Worm (Caenorhabditis elegans) whole organism, L1 larva: Measurements from ENCODE around the gene clec-84.
"Not testable (repeated sequence)": the region's sequence is repeated elsewhere in the genome, so short reads cannot be mapped to it uniquely, and the experiment has no call there.

Experiments
- C34B4.2 ChIP-seq: sonication (generic microtip); optimal IDR thresholded peaks from 2 replicates; lab custom pipeline; 2017; ENCODE audit warnings: mild to moderate bottlenecking, missing genetic modification characterization, missing compliant biosample characterization
- aha-1 ChIP-seq: fragments of 150-350 bp; optimal IDR thresholded peaks from 2 replicates; lab custom pipeline; 2014; ENCODE audit warnings: missing biosample characterization, missing genetic modification characterization
- alr-1 ChIP-seq: fragments of 200-800 bp; sonication (Bioruptor generic); optimal IDR thresholded peaks from 2 replicates; lab custom pipeline; 2018; ENCODE audit warnings: borderline replicate concordance, mild to moderate bottlenecking, missing genetic modification characterization, missing compliant biosample characterization
- blmp-1 ChIP-seq: fragments of 150-350 bp; optimal IDR thresholded peaks from 2 replicates; lab custom pipeline; 2014; ENCODE audit warnings: missing biosample characterization, missing genetic modification characterization
- ceh-63 ChIP-seq: fragments of 200-800 bp; sonication (Bioruptor generic); optimal IDR thresholded peaks from 2 replicates; lab custom pipeline; 2018; ENCODE audit warnings: mild to moderate bottlenecking, missing genetic modification characterization, missing compliant biosample characterization
- ceh-8 ChIP-seq: fragments of 200-800 bp; sonication (Bioruptor generic); optimal IDR thresholded peaks from 2 replicates; lab custom pipeline; 2018; ENCODE audit warnings: mild to moderate bottlenecking, missing genetic modification characterization, moderate library complexity, missing compliant biosample characterization
- ceh-88 ChIP-seq: fragments of 200-800 bp; sonication (Bioruptor generic); IDR thresholded peaks from 2 replicates; pipeline ENCODE4 v1.3.6; 2022; ENCODE audit warnings: missing genetic modification characterization, missing compliant biosample characterization
- efl-1 ChIP-seq, 4 experiments: fragments of 150-350 bp; optimal IDR thresholded peaks in 3 of 4; peaks in 1 of 4; 1 replicate in 1 of 4; 2 replicates in 3 of 4; lab custom pipeline; 2014; ENCODE audit warnings: missing biosample characterization in 2 of 4, missing genetic modification characterization in 2 of 4, missing genetic modification reagents in 2 of 4
- egl-27 ChIP-seq, 2 experiments: fragments of 150-350 bp in 1 of 2; sonication (generic microtip); optimal IDR thresholded peaks; 3 replicates each; lab custom pipeline; 2017 to 2018; ENCODE audit warnings: missing biosample characterization in 2 of 2, missing genetic modification characterization in 2 of 2, missing genetic modification reagents in 2 of 2
- elt-2 ChIP-seq: sonication (generic microtip); optimal IDR thresholded peaks from 2 replicates; lab custom pipeline; 2016; ENCODE audit warnings: missing genetic modification characterization, mild to moderate bottlenecking, inconsistent platforms, missing compliant biosample characterization, missing genetic modification reagents
- fkh-10 ChIP-seq: sonication (generic microtip); optimal IDR thresholded peaks from 2 replicates; lab custom pipeline; 2017; ENCODE audit warnings: missing biosample characterization, missing genetic modification reagents, missing genetic modification characterization
- grh-1 ChIP-seq: fragments of 200-800 bp; sonication (Bioruptor generic); IDR thresholded peaks from 2 replicates; pipeline ENCODE4 v1.3.6; 2022; ENCODE audit warnings: missing genetic modification reagents, missing genetic modification characterization, missing compliant biosample characterization
- hlh-17 ChIP-seq: fragments of 200-800 bp; sonication (Bioruptor generic); optimal IDR thresholded peaks from 2 replicates; lab custom pipeline; 2018; ENCODE audit warnings: missing genetic modification characterization, mild to moderate bottlenecking, missing compliant biosample characterization, moderate library complexity, borderline replicate concordance
- hpl-2 ChIP-seq: fragments of 150-350 bp; optimal IDR thresholded peaks from 2 replicates; lab custom pipeline; 2014; ENCODE audit warnings: missing biosample characterization, missing genetic modification reagents, missing genetic modification characterization
- isw-1 ChIP-seq: fragments of 200-800 bp; sonication (Bioruptor generic); IDR thresholded peaks from 2 replicates; pipeline ENCODE4 v1.3.6; 2022; ENCODE audit warnings: missing genetic modification characterization, missing compliant biosample characterization
- lin-13 ChIP-seq: fragments of 150-350 bp; optimal IDR thresholded peaks from 2 replicates; lab custom pipeline; 2014; ENCODE audit warnings: missing biosample characterization, missing genetic modification reagents, missing genetic modification characterization
- lin-35 ChIP-seq, 2 experiments: fragments of 150-350 bp; optimal IDR thresholded peaks; 2 replicates each; lab custom pipeline; 2014; ENCODE audit warnings: missing biosample characterization in 2 of 2, missing genetic modification characterization in 2 of 2, missing genetic modification reagents in 2 of 2
- lin-39 ChIP-seq: fragments of 150-350 bp; optimal IDR thresholded peaks from 2 replicates; lab custom pipeline; 2014; ENCODE audit warnings: missing biosample characterization, missing genetic modification reagents, missing genetic modification characterization
- mdl-1 ChIP-seq, 2 experiments: fragments of 150-350 bp; optimal IDR thresholded peaks; 2 replicates each; lab custom pipeline; 2014 to 2017; ENCODE audit warnings: missing biosample characterization in 2 of 2, missing genetic modification characterization in 2 of 2, inconsistent platforms in 1 of 2
- mep-1 ChIP-seq: fragments of 150-350 bp; optimal IDR thresholded peaks from 2 replicates; lab custom pipeline; 2014; ENCODE audit warnings: missing biosample characterization, missing genetic modification characterization
- nhr-19 ChIP-seq: fragments of 200-800 bp; sonication (Bioruptor generic); conservative IDR thresholded peaks from 2 replicates; pipeline ENCODE4 v1.3.6; 2022; ENCODE audit warnings: missing genetic modification characterization, missing compliant biosample characterization
- nhr-20 ChIP-seq: sonication (generic microtip); optimal IDR thresholded peaks from 2 replicates; lab custom pipeline; 2016; ENCODE audit warnings: mild to moderate bottlenecking, missing genetic modification characterization, missing compliant biosample characterization
- nhr-28 ChIP-seq: fragments of 150-350 bp; optimal IDR thresholded peaks from 2 replicates; lab custom pipeline; 2014; ENCODE audit warnings: missing biosample characterization, missing genetic modification characterization
- nhr-77 ChIP-seq: fragments of 150-350 bp; optimal IDR thresholded peaks from 2 replicates; lab custom pipeline; 2014; ENCODE audit warnings: missing biosample characterization, missing genetic modification characterization
- nhr-84 ChIP-seq: sonication (generic microtip); optimal IDR thresholded peaks from 2 replicates; lab custom pipeline; 2017; ENCODE audit warnings: missing biosample characterization, missing genetic modification characterization
- nhr-85 ChIP-seq: sonication (generic microtip); peaks from one replicate; lab custom pipeline; 2016; ENCODE audit warnings: missing genetic modification characterization, inconsistent platforms, missing compliant biosample characterization
- pqm-1 ChIP-seq: sonication (generic microtip); optimal IDR thresholded peaks from 3 replicates; lab custom pipeline; 2017; ENCODE audit warnings: missing biosample characterization, missing genetic modification characterization
- rnt-1 ChIP-seq: sonication (generic microtip); optimal IDR thresholded peaks from 2 replicates; lab custom pipeline; 2016; ENCODE audit warnings: mild to moderate bottlenecking, missing genetic modification characterization, moderate library complexity, missing compliant biosample characterization
- skn-1 ChIP-seq: fragments of 150-350 bp; optimal IDR thresholded peaks from 2 replicates; lab custom pipeline; 2014; ENCODE audit warnings: missing biosample characterization, missing genetic modification characterization
- snu-23 ChIP-seq: sonication (generic microtip); optimal IDR thresholded peaks from 2 replicates; lab custom pipeline; 2016; ENCODE audit warnings: missing genetic modification characterization, missing compliant biosample characterization
- sup-37 ChIP-seq: fragments of 200-800 bp; sonication (Bioruptor generic); optimal IDR thresholded peaks from 2 replicates; lab custom pipeline; 2018; ENCODE audit warnings: mild to moderate bottlenecking, missing genetic modification characterization, missing compliant biosample characterization
- swsn-7 ChIP-seq: sonication (generic microtip); optimal IDR thresholded peaks from 2 replicates; lab custom pipeline; 2016; ENCODE audit warnings: missing genetic modification characterization, missing compliant biosample characterization
- zip-4 ChIP-seq: fragments of 200-800 bp; sonication (Bioruptor generic); optimal IDR thresholded peaks from 2 replicates; lab custom pipeline; 2018; ENCODE audit warnings: mild to moderate bottlenecking, missing genetic modification characterization, moderate library complexity, missing compliant biosample characterization
- ztf-11 ChIP-seq, 2 experiments: sonication (generic microtip); optimal IDR thresholded peaks; 2 replicates each; lab custom pipeline; 2016 to 2017; ENCODE audit warnings: missing genetic modification characterization in 2 of 2, missing biosample characterization in 1 of 2, missing compliant biosample characterization in 1 of 2

Gene clec-84

DNA sequence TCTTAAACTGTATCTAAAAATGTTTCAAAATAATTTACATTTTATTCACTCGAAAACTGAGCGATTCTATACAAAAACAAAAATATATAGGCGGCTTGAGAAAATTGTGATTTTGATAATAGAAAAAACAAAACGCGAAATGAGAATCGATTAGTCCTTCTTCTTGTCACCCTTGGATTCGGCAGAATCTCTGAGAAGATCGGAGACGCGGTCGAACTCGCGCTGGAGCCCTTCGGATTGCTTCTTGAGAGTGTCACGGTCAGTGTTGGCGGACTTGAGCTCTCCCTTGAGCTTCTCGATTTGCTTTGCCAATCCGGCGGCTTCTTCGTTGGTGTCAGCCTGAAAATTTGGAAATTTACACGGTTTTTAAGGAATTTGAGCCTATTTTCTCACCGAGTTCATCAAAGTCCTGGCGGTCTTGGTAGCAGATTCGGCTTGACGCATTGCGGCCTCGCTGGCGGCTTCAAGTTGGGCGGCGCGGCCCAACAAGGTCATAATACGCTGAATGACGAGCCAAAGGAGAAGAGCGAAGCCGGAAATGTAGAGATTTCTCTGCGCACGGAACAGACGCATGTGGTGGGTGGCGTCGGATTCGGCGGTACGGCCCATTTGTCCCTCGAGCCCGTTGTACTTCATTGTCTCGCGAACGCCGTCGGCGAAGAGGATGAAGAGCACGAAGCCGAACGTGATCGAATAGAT, 49.4 kb downstream of the clec-84 start:
- TF ChIP-seq efl-1 (optimal IDR thresholded peaks at IDR 0.05; lab: Kevin White, UChicago): no peak
- TF ChIP-seq efl-1 (GFP tag; optimal IDR thresholded peaks at IDR 0.05 in 1 of 2; lab: Kevin White, UChicago): peak in 1 of 2 experiments; percentile 59
- TF ChIP-seq egl-27 (tag; optimal IDR thresholded peaks at IDR 0.05; lab: Kevin White, UChicago): no peak
- TF ChIP-seq, all 84 proteins: peak for 1

DNA sequence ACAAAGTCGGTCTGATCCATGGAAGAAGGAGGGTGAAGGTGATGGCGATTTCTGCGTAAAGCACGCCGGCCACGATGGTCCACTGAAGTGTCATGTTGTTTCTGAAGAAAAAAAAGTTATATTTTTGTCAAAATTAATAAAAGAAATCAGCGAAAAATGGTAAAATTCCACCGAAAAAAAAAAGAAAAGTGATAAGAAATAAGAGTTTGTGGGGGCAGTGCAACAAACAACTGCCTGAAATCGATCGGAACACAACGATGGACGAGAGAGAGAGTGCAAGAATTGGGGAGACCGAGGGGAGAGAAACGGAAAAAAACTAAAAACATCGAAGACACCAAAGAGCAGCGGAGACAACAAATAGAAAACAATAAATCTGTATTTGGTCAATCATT, 50.1 kb downstream of the clec-84 start, which contains the start of gene Y54G2A.18:
TSS of gene Y54G2A.18 (minus strand) at position 101 of the 392 bp plus-strand sequence.
- TF ChIP-seq alr-1 (tag; lab: Kevin White, UChicago): no peak
- no peak for TF ChIP-seq nhr-77 (tag; lab: Kevin White, UChicago)
- no peak for TF ChIP-seq hlh-17
- TF ChIP-seq sup-37 (GFP tag; lab: Kevin White, UChicago): no peak
- TF ChIP-seq rnt-1 (tag; lab: Kevin White, UChicago): no peak
- TF ChIP-seq swsn-7 (tag; lab: Kevin White, UChicago): no peak
- TF ChIP-seq nhr-19: no peak
- no peak for TF ChIP-seq hpl-2
- no peak for TF ChIP-seq pqm-1 (tag; lab: Kevin White, UChicago)
- no peak for TF ChIP-seq aha-1 (tag; lab: Kevin White, UChicago)
- TF ChIP-seq ceh-88 (GFP tag; lab: Robert Waterston, UW): no peak
- no peak for TF ChIP-seq zip-4 (GFP tag; lab: Kevin White, UChicago)
- no peak for TF ChIP-seq snu-23 (GFP tag; lab: Kevin White, UChicago)

DNA sequence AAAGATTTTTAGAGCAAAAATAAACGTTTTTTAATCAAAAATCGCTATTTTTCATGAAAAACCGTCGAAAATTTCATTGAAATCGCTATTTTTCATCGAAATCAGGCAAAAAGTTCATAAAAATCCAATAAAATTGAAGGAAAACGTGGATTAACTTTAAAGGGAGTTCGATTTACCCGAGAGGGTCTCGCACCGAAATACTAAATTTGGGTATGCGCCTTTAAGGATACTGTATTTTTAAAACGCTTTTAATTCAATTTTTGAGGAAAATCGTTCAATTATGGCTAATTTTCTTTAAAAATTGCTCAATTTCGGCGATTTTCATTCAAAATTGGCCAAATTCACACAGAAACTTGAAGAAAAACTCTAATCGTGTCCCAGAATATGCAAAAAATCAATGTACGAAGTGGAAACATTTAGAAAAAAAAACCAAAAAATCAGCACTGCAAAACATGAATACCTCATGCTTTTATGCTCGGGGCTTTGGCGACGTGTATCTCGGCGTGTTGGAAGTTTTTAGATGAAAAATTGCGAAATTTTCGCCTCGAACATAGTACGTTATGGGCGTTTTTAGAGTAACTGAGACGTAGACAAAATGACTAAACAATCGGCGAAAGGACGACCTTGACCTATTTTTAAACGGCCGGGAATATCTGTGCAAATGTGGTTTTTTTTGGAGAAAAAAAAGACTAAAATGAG, 50.7 kb downstream of the clec-84 start:
- no peak for TF ChIP-seq C34B4.2
- peak; percentile 1 for TF ChIP-seq skn-1
- TF ChIP-seq nhr-20: no peak
- peak; percentile 76 for TF ChIP-seq nhr-85 (tag; lab: Kevin White, UChicago)
- no peak for TF ChIP-seq mdl-1 (tag; optimal IDR thresholded peaks at IDR 0.05; lab: Kevin White, UChicago)
- TF ChIP-seq nhr-84 (tag; lab: Kevin White, UChicago): no peak
- TF ChIP-seq grh-1 (GFP tag; lab: Robert Waterston, UW): no peak
- no peak for TF ChIP-seq fkh-10
- TF ChIP-seq blmp-1 (tag; lab: Kevin White, UChicago): peak; percentile 69
- no peak for TF ChIP-seq lin-35 (GFP tag; optimal IDR thresholded peaks at IDR 0.05; lab: Kevin White, UChicago)
- TF ChIP-seq efl-1 (optimal IDR thresholded peaks at IDR 0.05; lab: Kevin White, UChicago): no peak
- TF ChIP-seq efl-1 (GFP tag; optimal IDR thresholded peaks at IDR 0.05 in 1 of 2; lab: Kevin White, UChicago): no peak
- TF ChIP-seq ztf-11 (tag; optimal IDR thresholded peaks at IDR 0.05; lab: Kevin White, UChicago): no peak
- no peak for TF ChIP-seq lin-13

DNA sequence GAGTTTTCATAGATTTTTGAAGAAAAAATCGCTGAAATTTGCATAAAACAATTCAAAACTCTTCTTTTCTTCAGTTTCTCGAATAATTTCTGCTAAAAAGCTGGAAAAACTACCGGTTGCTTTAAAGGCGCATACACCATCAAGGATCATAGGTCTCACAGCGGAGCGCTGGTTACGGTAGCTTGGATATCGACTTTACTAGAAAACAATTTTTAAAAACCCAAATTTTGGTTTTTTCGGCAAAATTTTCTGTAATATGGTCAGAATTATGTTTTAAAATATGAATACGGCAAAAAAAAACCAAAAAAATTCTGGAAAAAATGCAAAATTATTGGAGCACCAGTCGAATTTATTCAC, 51.2 kb downstream of the clec-84 start:
- TF ChIP-seq nhr-28: no peak
- no peak for TF ChIP-seq ceh-8 (GFP tag; lab: Kevin White, UChicago)
- TF ChIP-seq lin-39: no peak
- TF ChIP-seq ztf-11 (tag; optimal IDR thresholded peaks at IDR 0.05; lab: Kevin White, UChicago): no peak
- no peak for TF ChIP-seq isw-1

DNA sequence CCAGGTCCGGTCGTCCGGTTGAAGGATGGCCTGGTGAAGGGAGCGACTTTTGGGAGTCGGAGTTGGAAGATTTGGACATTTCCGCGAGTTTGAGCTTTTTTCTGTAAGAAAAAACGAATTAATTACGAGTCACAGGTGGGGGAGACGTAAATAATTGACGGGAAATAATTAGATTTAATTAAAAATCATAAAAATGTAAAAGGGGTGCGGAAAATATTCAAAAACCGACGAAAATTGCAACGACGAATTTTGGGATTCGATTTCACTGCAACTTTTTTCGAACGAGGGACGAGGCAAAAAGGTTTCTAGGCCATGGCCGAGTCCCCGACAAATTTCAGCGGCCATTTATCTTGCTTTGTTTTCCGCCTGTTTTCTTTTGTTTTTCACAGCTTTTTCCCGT, 52.4 kb downstream of the clec-84 start, which contains the start of gene Y54G2A.19:
TSS of gene Y54G2A.19 (minus strand) at position 101 of the 400 bp plus-strand sequence.
- TF ChIP-seq ceh-63 (GFP tag; lab: Kevin White, UChicago); mep-1 (tag; lab: Kevin White, UChicago); elt-2: not testable (repeated sequence)
